Fruit fly (Drosophila melanogaster): Measurements from ENCODE around the gene daed.

The daed gene

DNA sequence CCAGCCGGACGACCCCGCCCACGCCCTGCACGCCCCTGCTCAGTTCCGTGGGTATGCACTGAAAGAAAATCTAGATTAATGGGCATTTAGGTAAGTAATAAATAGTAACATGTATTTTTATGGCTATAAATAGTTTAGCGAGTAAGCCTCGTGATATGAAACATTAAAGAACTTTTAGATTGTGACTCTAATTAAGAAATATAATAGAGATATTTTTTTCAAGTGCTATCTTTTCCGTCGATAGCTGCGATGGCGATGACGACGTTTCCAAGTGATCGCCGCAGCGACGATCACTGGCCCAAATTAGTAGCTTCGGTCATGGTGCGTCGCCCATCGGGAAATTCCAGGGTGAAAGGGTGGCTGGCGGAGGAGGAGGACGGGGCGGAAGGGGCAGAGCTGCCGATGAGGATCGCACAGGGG is 36.0 kb downstream of the daed start (continued):
- TF ChIP-seq Awh (GFP tag; IDR thresholded peaks at IDR 0.05) (peak; percentile 88), B-H2 (GFP tag; optimal IDR thresholded peaks at IDR 0.05) (no peak), phol (tag; optimal IDR thresholded peaks at IDR 0.05) (peak; percentile 94), NK7.1 (GFP tag; optimal IDR thresholded peaks at IDR 0.05) (peak; percentile 61), Opbp (GFP tag; IDR thresholded peaks at IDR 0.05; ENCODE audit: partially characterized antibody) (no peak), Dad (GFP tag; optimal IDR thresholded peaks at IDR 0.05) (peak; percentile 85), CG6854 (GFP tag; optimal IDR thresholded peaks at IDR 0.05) (peak; percentile 79), CG17612 (GFP tag; IDR thresholded peaks at IDR 0.05) (peak; percentile 65; the same call in 1 of the 2 replicates), CG1529 (GFP tag; optimal IDR thresholded peaks at IDR 0.05) (peak; percentile 85), CG31224 (GFP tag; IDR thresholded peaks at IDR 0.05) (peak; percentile 79), CG14014 (GFP tag; IDR thresholded peaks at IDR 0.05) (peak; percentile 87), CG3838 (GFP tag; optimal IDR thresholded peaks at IDR 0.05) (peak; percentile 73), zfh1 (GFP tag; IDR thresholded peaks at IDR 0.05) (peak; percentile 93), Scr (GFP tag; IDR thresholded peaks at IDR 0.05; ENCODE audit: partially characterized antibody) (no peak), CG31365 (tag; optimal IDR thresholded peaks at IDR 0.05) (peak; percentile 63), Bteb2 (GFP tag; optimal IDR thresholded peaks at IDR 0.05) (peak; percentile 58), CG18619 (GFP tag; optimal IDR thresholded peaks at IDR 0.05) (peak; percentile 74), Lpt (GFP tag; optimal IDR thresholded peaks at IDR 0.05) (no peak), CG7839 (tag; optimal IDR thresholded peaks at IDR 0.05) (peak; percentile 93), CG13123 (GFP tag; optimal IDR thresholded peaks at IDR 0.05) (peak; percentile 75), lmd (GFP tag; IDR thresholded peaks at IDR 0.05) (peak; percentile 91), CG16815 (GFP tag; optimal IDR thresholded peaks at IDR 0.05) (peak; percentile 78), CG32532 (GFP tag; IDR thresholded peaks at IDR 0.05) (peak; percentile 89), Eip74EF (GFP tag; optimal IDR thresholded peaks at IDR 0.05) (peak in 1 of 2 experiments; percentile 92), Nf-YB (GFP tag; optimal IDR thresholded peaks at IDR 0.05) (peak; percentile 79), vvl (GFP tag; IDR thresholded peaks at IDR 0.05) (peak; percentile 96), Blimp-1 (GFP tag; optimal IDR thresholded peaks at IDR 0.05) (peak; percentile 94), Usf (GFP tag; optimal IDR thresholded peaks at IDR 0.05) (peak; percentile 47), run (tag; optimal IDR thresholded peaks at IDR 0.05) (peak; percentile 90), tna (GFP tag; IDR thresholded peaks at IDR 0.05; ENCODE audit: partially characterized antibody) (no peak), nerfin-1 (tag; optimal IDR thresholded peaks at IDR 0.05) (peak; percentile 90), gem (tag; optimal IDR thresholded peaks at IDR 0.05) (peak; percentile 96), HLH54F (GFP tag; optimal IDR thresholded peaks at IDR 0.05) (peak; percentile 52), CG12744 (GFP tag; optimal IDR thresholded peaks at IDR 0.05) (peak; percentile 73), zfh2 (GFP tag; optimal IDR thresholded peaks at IDR 0.05) (peak; percentile 9), trh (GFP tag; optimal IDR thresholded peaks at IDR 0.05) (peak; percentile 72), Atf6 (GFP tag; IDR thresholded peaks at IDR 0.05) (peak; percentile 87), Lim3 (GFP tag; IDR thresholded peaks at IDR 0.05) (peak; percentile 76), cad (GFP tag; optimal IDR thresholded peaks at IDR 0.05) (no peak), cas (GFP tag; IDR thresholded peaks at IDR 0.05) (peak; percentile 37; the same call in 1 of the 2 replicates), CG11695 (GFP tag; IDR thresholded peaks at IDR 0.05) (peak; percentile 89), mirr (GFP tag; optimal IDR thresholded peaks at IDR 0.05) (no peak), H15 (GFP tag; IDR thresholded peaks at IDR 0.05) (peak; percentile 88), CG1647 (GFP tag; optimal IDR thresholded peaks at IDR 0.05) (peak; percentile 80), jigr1 (GFP tag; IDR thresholded peaks at IDR 0.05) (peak; percentile 80), CG12104 (GFP tag; optimal IDR thresholded peaks at IDR 0.05) (peak; percentile 74), onecut (GFP tag; IDR thresholded peaks at IDR 0.05) (peak; percentile 83), Camta (GFP tag; optimal IDR thresholded peaks at IDR 0.05) (peak; percentile 81), odd (GFP tag; optimal IDR thresholded peaks at IDR 0.05) (peak; percentile 77), CG2120 (GFP tag; optimal IDR thresholded peaks at IDR 0.05) (peak; percentile 73), eyg (GFP tag; optimal IDR thresholded peaks at IDR 0.05) (peak; percentile 67), fru (optimal IDR thresholded peaks at IDR 0.05) (no peak)
